Worm (Caenorhabditis elegans) whole organism, early embryonic: ENCODE results near the gene B0361.11.

Source experiments
- B0310.2 ChIP-seq: sonication (generic microtip); optimal IDR thresholded peaks from 2 replicates; lab custom pipeline; 2016; ENCODE audit warnings: mild to moderate bottlenecking, missing genetic modification characterization, missing compliant biosample characterization
- F13C5.2 ChIP-seq: sonication (generic microtip); optimal IDR thresholded peaks from 2 replicates; lab custom pipeline; 2017; ENCODE audit warnings: mild to moderate bottlenecking, missing genetic modification characterization, inconsistent platforms, missing compliant biosample characterization
- aly-1 ChIP-seq: sonication (generic microtip); optimal IDR thresholded peaks from 2 replicates; lab custom pipeline; 2016; ENCODE audit warnings: missing genetic modification characterization, missing compliant biosample characterization
- ama-1 ChIP-seq: fragments of 150-350 bp; optimal IDR thresholded peaks from 2 replicates; lab custom pipeline; 2014
- ceh-13 ChIP-seq: fragments of 200-800 bp; sonication (Bioruptor generic); optimal IDR thresholded peaks from 2 replicates; lab custom pipeline; 2018; ENCODE audit warnings: mild to moderate bottlenecking, missing genetic modification characterization, missing compliant biosample characterization
- ceh-36 ChIP-seq: sonication (generic microtip); optimal IDR thresholded peaks from 2 replicates; lab custom pipeline; 2016; ENCODE audit warnings: missing genetic modification characterization, inconsistent platforms, missing compliant biosample characterization
- ets-7 ChIP-seq: sonication (generic microtip); optimal IDR thresholded peaks from 2 replicates; lab custom pipeline; 2016; ENCODE audit warnings: missing genotype, missing genetic modification characterization, missing compliant biosample characterization
- flt-1 ChIP-seq: fragments of 200-800 bp; sonication (Bioruptor generic); IDR thresholded peaks from 2 replicates; pipeline ENCODE4 v1.3.6; 2022; ENCODE audit warnings: missing genetic modification characterization, missing compliant biosample characterization
- hmbx-1 ChIP-seq: sonication (generic microtip); optimal IDR thresholded peaks from 2 replicates; lab custom pipeline; 2016; ENCODE audit warnings: mild to moderate bottlenecking, missing genetic modification characterization, missing compliant biosample characterization
- hmg-4 ChIP-seq: fragments of 200-800 bp; sonication (Bioruptor generic); optimal IDR thresholded peaks from 2 replicates; lab custom pipeline; 2018; ENCODE audit warnings: mild to moderate bottlenecking, missing genetic modification characterization, missing compliant biosample characterization
- hnd-1 ChIP-seq: sonication (generic microtip); optimal IDR thresholded peaks from 2 replicates; lab custom pipeline; 2016; ENCODE audit warnings: missing genetic modification characterization, missing compliant biosample characterization
- pes-1 ChIP-seq: fragments of 200-800 bp; sonication (Bioruptor generic); IDR thresholded peaks from 2 replicates; pipeline ENCODE4 v1.3.6; 2022; ENCODE audit warnings: missing genetic modification reagents, missing genetic modification characterization, missing compliant biosample characterization
- scrt-1 ChIP-seq: fragments of 200-800 bp; sonication (Bioruptor generic); IDR thresholded peaks from 2 replicates; pipeline ENCODE4 v1.3.6; 2022; ENCODE audit warnings: missing genetic modification characterization, missing compliant biosample characterization
- sea-1 ChIP-seq: fragments of 200-800 bp; sonication (Bioruptor generic); conservative IDR thresholded peaks from 2 replicates; pipeline ENCODE4 v1.3.6; 2022; ENCODE audit warnings: missing genetic modification characterization, missing compliant biosample characterization
- tbx-11 ChIP-seq: fragments of 200-800 bp; sonication (Bioruptor generic); IDR thresholded peaks from 2 replicates; pipeline ENCODE4 v1.3.6; 2022; ENCODE audit warnings: missing genetic modification characterization, missing compliant biosample characterization
- tbx-37 ChIP-seq: fragments of 200-800 bp; sonication (Bioruptor generic); conservative IDR thresholded peaks from 2 replicates; pipeline ENCODE4 v1.3.6; 2022; ENCODE audit warnings: missing genetic modification reagents, missing genetic modification characterization, missing compliant biosample characterization
- tra-4 ChIP-seq: sonication (generic microtip); optimal IDR thresholded peaks from 2 replicates; lab custom pipeline; 2017; ENCODE audit warnings: missing genetic modification characterization, missing compliant biosample characterization

B0361.11 gene

ce11 chrIII:7241065-7241464, 36.3 kb upstream of the B0361.11 start, which contains the start of gene ztf-31:
ztf-31 (plus strand) TSS chrIII:7241365.
- TF ChIP-seq flt-1: no peak
- TF ChIP-seq hmg-4 (GFP tag; lab: Kevin White, UChicago): no peak
- no peak for TF ChIP-seq ceh-36 (tag; lab: Kevin White, UChicago)
- no peak for TF ChIP-seq F13C5.2 (tag; lab: Kevin White, UChicago)
- TF ChIP-seq ceh-13: no peak
- TF ChIP-seq tra-4 (tag; lab: Kevin White, UChicago): no peak
- no peak for TF ChIP-seq sea-1 (GFP tag; lab: Robert Waterston, UW)
- TF ChIP-seq B0310.2 (tag; lab: Kevin White, UChicago): no peak
- no peak for TF ChIP-seq tbx-11
- no peak for TF ChIP-seq tbx-37 (GFP tag; lab: Robert Waterston, UW)
- no peak for TF ChIP-seq aly-1 (tag; lab: Kevin White, UChicago)
- no peak for TF ChIP-seq pes-1
- no peak for TF ChIP-seq hnd-1 (tag; lab: Kevin White, UChicago)
- TF ChIP-seq hmbx-1 (tag; lab: Kevin White, UChicago): no peak
- TF ChIP-seq ets-7 (tag; lab: Kevin White, UChicago): no peak
- no peak for TF ChIP-seq scrt-1 (GFP tag; lab: Robert Waterston, UW)
- TF ChIP-seq ama-1 (lab: Kevin White, UChicago): no peak

- TF ChIP-seq tbx-37 (GFP tag; lab: Robert Waterston, UW) (no peak), tbx-11 (no peak), ceh-13 (no peak), B0310.2 (tag; lab: Kevin White, UChicago) (no peak), flt-1 (no peak), ets-7 (tag; lab: Kevin White, UChicago) (no peak), hnd-1 (tag; lab: Kevin White, UChicago) (no peak)
Measured at ce11 chrIII:7242988-7243387, 34.4 kb upstream of the B0361.11 start, which contains the start of gene osm-10. osm-10 (plus strand) TSS chrIII:7243280.

DNA sequence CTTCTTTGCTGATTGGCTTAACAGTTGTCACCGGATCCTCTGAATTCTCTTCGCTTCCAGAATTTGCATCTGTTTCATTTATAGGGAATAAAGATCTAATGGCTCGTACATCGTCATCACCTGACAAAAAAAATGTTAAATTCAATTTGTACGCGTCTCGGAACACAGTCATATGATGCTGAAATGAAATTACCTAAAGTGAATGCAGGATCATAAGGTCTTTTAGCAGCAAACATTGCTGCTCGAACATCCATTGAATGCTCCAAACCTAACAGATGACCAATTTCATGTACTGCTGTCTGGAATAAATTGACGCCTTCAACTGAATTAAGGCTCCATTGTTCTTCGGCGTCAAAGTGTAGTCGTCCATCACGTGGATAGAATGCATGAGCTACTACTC, 31.0 kb upstream of the B0361.11 start:
- TF ChIP-seq ceh-36 (tag; lab: Kevin White, UChicago): no peak
- TF ChIP-seq pes-1: no peak
- TF ChIP-seq F13C5.2 (tag; lab: Kevin White, UChicago): no peak
- no peak for TF ChIP-seq tra-4 (tag; lab: Kevin White, UChicago)
- no peak for TF ChIP-seq scrt-1 (GFP tag; lab: Robert Waterston, UW)

ce11 chrIII:7247740-7248139, 29.7 kb upstream of the B0361.11 start, which contains the start of gene zmp-6:
zmp-6 (minus strand) TSS chrIII:7247840.
- TF ChIP-seq B0310.2 (tag; lab: Kevin White, UChicago): no peak
- no peak for TF ChIP-seq hmbx-1 (tag; lab: Kevin White, UChicago)
- TF ChIP-seq sea-1 (GFP tag; lab: Robert Waterston, UW): no peak
- no peak for TF ChIP-seq tbx-37 (GFP tag; lab: Robert Waterston, UW)
- TF ChIP-seq ceh-13: no peak
- no peak for TF ChIP-seq tbx-11
- TF ChIP-seq ceh-36 (tag; lab: Kevin White, UChicago): no peak
- TF ChIP-seq tra-4 (tag; lab: Kevin White, UChicago): no peak
- no peak for TF ChIP-seq hmg-4 (GFP tag; lab: Kevin White, UChicago)
- TF ChIP-seq ets-7 (tag; lab: Kevin White, UChicago): no peak
- TF ChIP-seq pes-1: no peak
- no peak for TF ChIP-seq ama-1 (lab: Kevin White, UChicago)
- TF ChIP-seq F13C5.2 (tag; lab: Kevin White, UChicago): no peak
- no peak for TF ChIP-seq aly-1 (tag; lab: Kevin White, UChicago)
- no peak for TF ChIP-seq hnd-1 (tag; lab: Kevin White, UChicago)
- TF ChIP-seq scrt-1 (GFP tag; lab: Robert Waterston, UW): no peak
- TF ChIP-seq flt-1: no peak

ce11 chrIII:7253669-7254068, 23.7 kb upstream of the B0361.11 start:
- TF ChIP-seq ceh-13 (no peak), ama-1 (lab: Kevin White, UChicago) (no peak), sea-1 (GFP tag; lab: Robert Waterston, UW) (no peak), tbx-11 (no peak)

- TF ChIP-seq aly-1 (tag; lab: Kevin White, UChicago) (no peak), tra-4 (tag; lab: Kevin White, UChicago) (no peak), scrt-1 (GFP tag; lab: Robert Waterston, UW) (no peak), hmbx-1 (tag; lab: Kevin White, UChicago) (no peak), F13C5.2 (tag; lab: Kevin White, UChicago) (no peak), sea-1 (GFP tag; lab: Robert Waterston, UW) (no peak), ets-7 (tag; lab: Kevin White, UChicago) (no peak), tbx-37 (GFP tag; lab: Robert Waterston, UW) (no peak), B0310.2 (tag; lab: Kevin White, UChicago) (no peak), flt-1 (no peak), tbx-11 (no peak), ceh-36 (tag; lab: Kevin White, UChicago) (no peak)
Measured at ce11 chrIII:7258931-7259330, 18.5 kb upstream of the B0361.11 start, which contains the start of gene B0361.4. B0361.4 (plus strand) TSS chrIII:7258991.

DNA sequence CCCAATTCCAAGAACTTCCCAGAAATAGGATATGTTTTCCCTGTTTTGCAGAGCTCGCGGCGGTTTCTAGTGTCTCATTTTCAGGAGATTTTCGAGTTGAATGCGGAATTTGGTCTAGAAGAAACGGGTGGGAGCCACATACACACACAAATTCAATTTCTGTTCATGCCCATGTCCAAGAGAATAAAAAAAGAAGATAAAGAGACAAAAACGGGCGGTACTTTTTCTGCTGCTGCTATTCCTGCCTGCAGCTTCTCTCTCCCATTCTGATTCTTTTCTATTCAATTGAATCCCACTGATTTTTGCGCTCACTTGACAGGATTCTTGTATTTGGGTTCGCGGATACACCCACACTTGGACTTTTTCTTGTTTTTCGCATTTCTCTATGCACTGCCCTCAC, 14.8 kb upstream of the B0361.11 start:
- TF ChIP-seq tbx-11: no peak
- no peak for TF ChIP-seq tra-4 (tag; lab: Kevin White, UChicago)
- TF ChIP-seq hmg-4 (GFP tag; lab: Kevin White, UChicago): no peak
- no peak for TF ChIP-seq sea-1 (GFP tag; lab: Robert Waterston, UW)
- TF ChIP-seq ceh-13: no peak
- TF ChIP-seq hmbx-1 (tag; lab: Kevin White, UChicago): no peak
- no peak for TF ChIP-seq ceh-36 (tag; lab: Kevin White, UChicago)
- TF ChIP-seq B0310.2 (tag; lab: Kevin White, UChicago): no peak
- no peak for TF ChIP-seq pes-1
- no peak for TF ChIP-seq tbx-37 (GFP tag; lab: Robert Waterston, UW)
- TF ChIP-seq ama-1 (lab: Kevin White, UChicago): no peak
- no peak for TF ChIP-seq F13C5.2 (tag; lab: Kevin White, UChicago)
- no peak for TF ChIP-seq scrt-1 (GFP tag; lab: Robert Waterston, UW)
- TF ChIP-seq aly-1 (tag; lab: Kevin White, UChicago): no peak
- TF ChIP-seq flt-1: no peak
- no peak for TF ChIP-seq hnd-1 (tag; lab: Kevin White, UChicago)
- no peak for TF ChIP-seq ets-7 (tag; lab: Kevin White, UChicago)
